Worm (Caenorhabditis elegans): ENCODE measurements around the gene msrp-7.
A peak's percentile ranks its signal among the peaks of the same experiment; 100 is the strongest.

msrp-7 gene

ce11 chrII:10784780-10785463 is 25.9 kb upstream of the msrp-7 start, which contains the start of gene cdl-1:
cdl-1 (plus strand) TSS chrII:10785452.
- TF ChIP-seq tab-1 (GFP tag; IDR thresholded peaks at IDR 0.05) (no peak), ref-1 (GFP tag; conservative IDR thresholded peaks at IDR 0.05) (no peak), T22C8.4 (GFP tag; IDR thresholded peaks at IDR 0.05) (no peak), ztf-29 (GFP tag; IDR thresholded peaks at IDR 0.05) (no peak), klf-2 (GFP tag; conservative IDR thresholded peaks at IDR 0.05) (no peak), flt-1 (GFP tag; IDR thresholded peaks at IDR 0.05) (no peak), cog-1 (tag; optimal IDR thresholded peaks at IDR 0.05) (no peak), med-1 (GFP tag; optimal IDR thresholded peaks at IDR 0.05; ENCODE audit: insufficient read depth) (no peak), ztf-23 (GFP tag; IDR thresholded peaks at IDR 0.05) (no peak)

- TF ChIP-seq T22C8.4 (GFP tag; IDR thresholded peaks at IDR 0.05) = no peak
- TF ChIP-seq ztf-23 (GFP tag; IDR thresholded peaks at IDR 0.05) = no peak
- no peak for TF ChIP-seq ztf-29 (GFP tag; IDR thresholded peaks at IDR 0.05)
- TF ChIP-seq klf-2 (GFP tag; conservative IDR thresholded peaks at IDR 0.05) = no peak
Observed at ce11 chrII:10787240-10787639, 23.6 kb upstream of the msrp-7 start, which contains the start of gene tag-209. tag-209 (plus strand) TSS chrII:10787312.

ce11 chrII:10792611-10793010 is 18.2 kb upstream of the msrp-7 start:
- TF ChIP-seq tab-1 (GFP tag; IDR thresholded peaks at IDR 0.05) = no peak
- TF ChIP-seq klf-2 (GFP tag; conservative IDR thresholded peaks at IDR 0.05) = no peak

ce11 chrII:10793393-10793792 is 17.4 kb upstream of the msrp-7 start, which contains the start of gene vps-11:
vps-11 (minus strand) TSS chrII:10793493.
- TF ChIP-seq ztf-23 (GFP tag; IDR thresholded peaks at IDR 0.05) (no peak), tab-1 (GFP tag; IDR thresholded peaks at IDR 0.05) (no peak), ref-1 (GFP tag; conservative IDR thresholded peaks at IDR 0.05) (no peak), ztf-29 (GFP tag; IDR thresholded peaks at IDR 0.05) (no peak), T22C8.4 (GFP tag; IDR thresholded peaks at IDR 0.05) (no peak), flt-1 (GFP tag; IDR thresholded peaks at IDR 0.05) (no peak), cog-1 (tag; optimal IDR thresholded peaks at IDR 0.05) (no peak), klf-2 (GFP tag; conservative IDR thresholded peaks at IDR 0.05) (no peak), med-1 (GFP tag; optimal IDR thresholded peaks at IDR 0.05; ENCODE audit: insufficient read depth) (no peak)

ce11 chrII:10796194-10796593 is 14.6 kb upstream of the msrp-7 start, which contains the start of gene set-14:
set-14 (minus strand) TSS chrII:10796294.
- TF ChIP-seq klf-2 (GFP tag; conservative IDR thresholded peaks at IDR 0.05) (no peak), ref-1 (GFP tag; conservative IDR thresholded peaks at IDR 0.05) (no peak), med-1 (GFP tag; optimal IDR thresholded peaks at IDR 0.05; ENCODE audit: insufficient read depth) (no peak), ztf-29 (GFP tag; IDR thresholded peaks at IDR 0.05) (no peak), flt-1 (GFP tag; IDR thresholded peaks at IDR 0.05) (no peak), ztf-23 (GFP tag; IDR thresholded peaks at IDR 0.05) (no peak), T22C8.4 (GFP tag; IDR thresholded peaks at IDR 0.05) (no peak), cog-1 (tag; optimal IDR thresholded peaks at IDR 0.05) (no peak), tab-1 (GFP tag; IDR thresholded peaks at IDR 0.05) (no peak)

ce11 chrII:10798429-10798893 is 12.3 kb upstream of the msrp-7 start, which contains the start of gene npp-19:
npp-19 (minus strand) TSS chrII:10798479.
- peak; percentile 23 for TF ChIP-seq cog-1 (tag; optimal IDR thresholded peaks at IDR 0.05)
- 0 out of 2 replicates have a peak, but pooled peaks have one; percentile 45 for TF ChIP-seq flt-1 (GFP tag; IDR thresholded peaks at IDR 0.05)
- 0 out of 2 replicates have a peak, but pooled peaks have one; percentile 47 for TF ChIP-seq ztf-23 (GFP tag; IDR thresholded peaks at IDR 0.05)
- no peak for TF ChIP-seq T22C8.4 (GFP tag; IDR thresholded peaks at IDR 0.05)

ce11 chrII:10800209-10800608 is 10.6 kb upstream of the msrp-7 start:
- TF ChIP-seq flt-1 (GFP tag; IDR thresholded peaks at IDR 0.05) = no peak
- TF ChIP-seq cog-1 (tag; optimal IDR thresholded peaks at IDR 0.05) = no peak
- no peak for TF ChIP-seq tab-1 (GFP tag; IDR thresholded peaks at IDR 0.05)
- no peak for TF ChIP-seq ztf-29 (GFP tag; IDR thresholded peaks at IDR 0.05)
- TF ChIP-seq ztf-23 (GFP tag; IDR thresholded peaks at IDR 0.05) = no peak
- TF ChIP-seq klf-2 (GFP tag; conservative IDR thresholded peaks at IDR 0.05) = no peak
- TF ChIP-seq T22C8.4 (GFP tag; IDR thresholded peaks at IDR 0.05) = no peak

- no peak for TF ChIP-seq flt-1 (GFP tag; IDR thresholded peaks at IDR 0.05)
- no peak for TF ChIP-seq ref-1 (GFP tag; conservative IDR thresholded peaks at IDR 0.05)
Observed at ce11 chrII:10804442-10804841, 6.3 kb upstream of the msrp-7 start.

ce11 chrII:10804907-10805306 is 5.9 kb upstream of the msrp-7 start:
- TF ChIP-seq cog-1 (tag; optimal IDR thresholded peaks at IDR 0.05) = no peak

ce11 chrII:10805437-10805836 is 5.4 kb upstream of the msrp-7 start, which contains the start of gene ceh-62:
ceh-62 (plus strand) TSS chrII:10805737.
- TF ChIP-seq ref-1 (GFP tag; conservative IDR thresholded peaks at IDR 0.05) (no peak), med-1 (GFP tag; optimal IDR thresholded peaks at IDR 0.05; ENCODE audit: insufficient read depth) (no peak), ztf-23 (GFP tag; IDR thresholded peaks at IDR 0.05) (no peak), T22C8.4 (GFP tag; IDR thresholded peaks at IDR 0.05) (no peak)
